Worm (Caenorhabditis elegans): ENCODE data around the gene F10D7.5.

ce11 chrX:17333752-17334151, 57.7 kb downstream of the F10D7.5 start, which contains the start of gene C53C11.5:
- TF ChIP-seq unc-86 (tag; optimal IDR thresholded peaks at IDR 0.05) (no peak), ceh-2 (tag; optimal IDR thresholded peaks at IDR 0.05) (no peak), nfya-1 (tag; optimal IDR thresholded peaks at IDR 0.05) (no peak), ceh-30 (tag; optimal IDR thresholded peaks at IDR 0.05) (no peak), fkh-10 (GFP tag; optimal IDR thresholded peaks at IDR 0.05) (no peak), elt-2 (tag; optimal IDR thresholded peaks at IDR 0.05) (no peak), pha-2 (tag; optimal IDR thresholded peaks at IDR 0.05) (no peak), nhr-11 (tag; optimal IDR thresholded peaks at IDR 0.05) (no peak), ama-1 (optimal IDR thresholded peaks at IDR 0.05) (no peak), dve-1 (tag; optimal IDR thresholded peaks at IDR 0.05) (no peak), lim-6 (tag; optimal IDR thresholded peaks at IDR 0.05) (no peak), hlh-30 (tag; optimal IDR thresholded peaks at IDR 0.05; ENCODE audit: insufficient read depth) (no peak), ceh-31 (tag; optimal IDR thresholded peaks at IDR 0.05) (no peak), madf-2 (tag; optimal IDR thresholded peaks at IDR 0.05) (no peak)
